1 worm cellular context compared by ENCODE assay signal in genomic region chrX:2543353-2543752, ce11.
TF ChIP-seq lines count a peak whose summit lies in the region.

No protein-coding gene starts in this region.

TF ChIP-seq in whole organism, L4 larva, 104 proteins besides CTCF, POLR2A, EP300 and RAD21 (continued from another document):
- TF ChIP-seq nhr-41 (GFP tag; IDR thresholded peaks at IDR 0.05; lab: Robert Waterston, UW), result no peak
- no peak for TF ChIP-seq mxl-2 (GFP tag; conservative IDR thresholded peaks at IDR 0.05; lab: Robert Waterston, UW)
- no peak for TF ChIP-seq jun-1 (tag; optimal IDR thresholded peaks at IDR 0.05; lab: Kevin White, UChicago)
- 0 out of 2 replicates have a peak, but pooled peaks have one; percentile 36 for TF ChIP-seq egl-43 (GFP tag; IDR thresholded peaks at IDR 0.05; lab: Robert Waterston, UW)
- no peak for TF ChIP-seq ctbp-1 (GFP tag; IDR thresholded peaks at IDR 0.05; lab: Robert Waterston, UW)
- TF ChIP-seq hlh-30 (tag; optimal IDR thresholded peaks at IDR 0.05; lab: Kevin White, UChicago; ENCODE audit: insufficient read depth), result peak; percentile 34
- no peak for TF ChIP-seq dve-1 (tag; optimal IDR thresholded peaks at IDR 0.05; lab: Kevin White, UChicago; ENCODE audit: insufficient read depth)
- no peak for TF ChIP-seq daf-19 (GFP tag; conservative IDR thresholded peaks at IDR 0.05; lab: Robert Waterston, UW)
- no peak for TF ChIP-seq lsy-2 (tag; optimal IDR thresholded peaks at IDR 0.05; lab: Kevin White, UChicago)
- TF ChIP-seq unc-62 (GFP tag; optimal IDR thresholded peaks at IDR 0.05 in 1 of 2; lab: Kevin White, UChicago), result no peak
- no peak for TF ChIP-seq unc-62 (tag; optimal IDR thresholded peaks at IDR 0.05; lab: Kevin White, UChicago)
- TF ChIP-seq Y5F2A.4 (GFP tag; optimal IDR thresholded peaks at IDR 0.05; lab: Kevin White, UChicago), result no peak
- TF ChIP-seq Y105C5A.15 (GFP tag; IDR thresholded peaks at IDR 0.05; lab: Robert Waterston, UW), result no peak
- no peak for TF ChIP-seq spr-3 (GFP tag; optimal IDR thresholded peaks at IDR 0.05; lab: Kevin White, UChicago)
- TF ChIP-seq lim-7 (GFP tag; IDR thresholded peaks at IDR 0.05; lab: Robert Waterston, UW), result no peak
- no peak for TF ChIP-seq daf-8 (GFP tag; IDR thresholded peaks at IDR 0.05; lab: Robert Waterston, UW)
TF ChIP-seq in whole organism, L4 larva: peak in this region for 8.
